Worm (Caenorhabditis elegans): Measurements from ENCODE around the gene K08C7.6.

- TF ChIP-seq isw-1 (GFP tag; IDR thresholded peaks at IDR 0.05) (no peak), ama-1 (optimal IDR thresholded peaks at IDR 0.05) (no peak), elt-2 (tag; optimal IDR thresholded peaks at IDR 0.05) (no peak), ztf-11 (tag; optimal IDR thresholded peaks at IDR 0.05) (no peak), mep-1 (tag; optimal IDR thresholded peaks at IDR 0.05) (no peak), snpc-4 (tag; optimal IDR thresholded peaks at IDR 0.05) (no peak), egl-27 (tag; optimal IDR thresholded peaks at IDR 0.05) (no peak), sup-37 (GFP tag; optimal IDR thresholded peaks at IDR 0.05) (no peak), aha-1 (tag; optimal IDR thresholded peaks at IDR 0.05) (no peak), ztf-4 (tag; optimal IDR thresholded peaks at IDR 0.05) (no peak)
These were observed 13.3 kb upstream of the K08C7.6 start for ce11 chrIV:10699000-10699399.
